Worm (Caenorhabditis elegans) whole organism, L4/young adult: ENCODE results near the gene try-14.
A peak's percentile ranks its signal among the peaks of the same experiment; 100 is the strongest.

Source experiments
- W03F9.2 ChIP-seq: fragments of 150-350 bp; optimal IDR thresholded peaks from 2 replicates; lab custom pipeline; 2014; ENCODE audit warnings: missing biosample characterization, missing genetic modification characterization
- dao-5 ChIP-seq: sonication (generic microtip); optimal IDR thresholded peaks from 2 replicates; lab custom pipeline; 2016; ENCODE audit warnings: missing genotype, missing genetic modification characterization, moderate library complexity, missing compliant biosample characterization
- him-1 ChIP-seq: sonication (generic microtip); optimal IDR thresholded peaks from 2 replicates; lab custom pipeline; 2016; ENCODE audit warnings: missing genotype, missing genetic modification reagents, missing genetic modification characterization, missing compliant biosample characterization

try-14 gene

ce11 chrX:7502807-7503206, 7.4 kb upstream of the try-14 start, which contains the start of gene F48E3.6:
TSS of gene F48E3.6 (minus strand) at chrX:7502907.
- TF ChIP-seq dao-5 (tag; lab: Kevin White, UChicago) (no peak), him-1 (tag; lab: Kevin White, UChicago) (no peak), W03F9.2 (tag; lab: Kevin White, UChicago) (no peak)

DNA sequence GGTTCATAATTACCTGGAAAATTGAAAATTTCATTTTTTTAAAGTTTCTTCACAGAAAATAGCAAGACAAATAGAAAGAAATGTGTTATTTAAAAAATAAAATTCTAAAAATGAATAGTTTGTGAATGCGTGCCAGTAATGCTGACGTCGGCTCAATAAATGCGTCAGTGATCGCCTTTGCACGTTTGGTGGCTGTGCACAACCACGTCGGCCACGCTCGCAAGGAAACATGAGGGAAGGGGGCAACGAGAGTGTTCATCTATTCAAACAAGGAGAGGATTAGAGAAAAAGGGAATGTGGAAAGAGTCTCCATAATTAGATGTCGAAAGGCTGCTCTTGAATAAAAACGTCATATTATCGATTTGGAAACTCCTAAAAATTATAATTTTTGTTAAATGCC, 5.6 kb upstream of the try-14 start, which contains the start of gene uggt-1:
Gene uggt-1 (minus strand): TSS at position 13 of the 400 bp plus-strand sequence.
- peak; percentile 90 for TF ChIP-seq him-1 (tag; lab: Kevin White, UChicago)
- no peak for TF ChIP-seq W03F9.2 (tag; lab: Kevin White, UChicago)
- no peak for TF ChIP-seq dao-5 (tag; lab: Kevin White, UChicago)

ce11 chrX:7493020-7493419, 2.4 kb downstream of the try-14 start, which contains the start of gene F48E3.2:
TSS of gene F48E3.2 (minus strand) at chrX:7493120.
- TF ChIP-seq W03F9.2 (tag; lab: Kevin White, UChicago) (no peak), him-1 (tag; lab: Kevin White, UChicago) (no peak)

- TF ChIP-seq W03F9.2 (tag; lab: Kevin White, UChicago): no peak
- no peak for TF ChIP-seq dao-5 (tag; lab: Kevin White, UChicago)
- TF ChIP-seq him-1 (tag; lab: Kevin White, UChicago): no peak
Observed at ce11 chrX:7491521-7491920, 3.9 kb downstream of the try-14 start.

DNA sequence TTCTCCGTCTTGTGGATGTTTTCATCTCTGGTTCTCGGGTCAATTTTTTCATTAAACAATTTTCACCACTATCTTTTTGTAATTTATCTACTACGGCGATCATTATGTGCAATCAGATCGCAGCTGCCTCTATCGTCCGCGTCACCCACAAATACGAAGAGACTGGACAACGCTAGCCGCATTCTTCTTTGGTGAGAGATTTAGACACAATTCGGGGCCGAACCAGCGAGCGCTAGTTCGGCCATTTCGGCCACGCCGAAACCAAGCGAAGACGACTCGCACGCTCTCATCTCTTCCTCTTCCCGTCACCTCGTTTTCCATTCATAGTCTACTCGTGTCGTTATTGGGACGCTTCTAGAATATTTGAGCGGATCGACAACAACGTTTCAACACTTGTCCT, 9.6 kb downstream of the try-14 start, which contains the start of gene gly-12:
Gene gly-12 (plus strand): TSS at position 117 of the 400 bp plus-strand sequence.
- TF ChIP-seq W03F9.2 (tag; lab: Kevin White, UChicago) (no peak), him-1 (tag; lab: Kevin White, UChicago) (no peak), dao-5 (tag; lab: Kevin White, UChicago) (no peak)

DNA sequence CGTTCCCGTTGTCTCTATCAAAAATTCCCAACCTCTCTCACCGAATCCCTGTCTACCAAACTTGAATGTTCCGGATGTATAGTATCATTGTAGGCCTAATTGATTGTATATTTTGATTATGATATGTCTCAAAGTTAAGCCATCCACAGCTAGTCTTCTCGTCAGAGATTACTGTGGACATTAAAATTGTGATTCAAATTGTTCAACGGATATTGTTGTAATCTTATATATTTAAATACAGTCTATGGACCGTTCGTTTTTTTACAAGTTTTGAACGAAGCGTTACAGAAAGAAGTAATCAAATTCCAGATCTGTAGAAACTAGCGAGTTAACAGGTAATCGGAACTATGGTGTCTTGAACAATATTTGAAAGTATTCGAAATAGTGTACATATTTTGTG, 14.6 kb downstream of the try-14 start, which contains the start of gene F48E3.9:
Gene F48E3.9 (plus strand): TSS at position 301 of the 400 bp plus-strand sequence.
- TF ChIP-seq him-1 (tag; lab: Kevin White, UChicago): no peak
- TF ChIP-seq W03F9.2 (tag; lab: Kevin White, UChicago): no peak

DNA sequence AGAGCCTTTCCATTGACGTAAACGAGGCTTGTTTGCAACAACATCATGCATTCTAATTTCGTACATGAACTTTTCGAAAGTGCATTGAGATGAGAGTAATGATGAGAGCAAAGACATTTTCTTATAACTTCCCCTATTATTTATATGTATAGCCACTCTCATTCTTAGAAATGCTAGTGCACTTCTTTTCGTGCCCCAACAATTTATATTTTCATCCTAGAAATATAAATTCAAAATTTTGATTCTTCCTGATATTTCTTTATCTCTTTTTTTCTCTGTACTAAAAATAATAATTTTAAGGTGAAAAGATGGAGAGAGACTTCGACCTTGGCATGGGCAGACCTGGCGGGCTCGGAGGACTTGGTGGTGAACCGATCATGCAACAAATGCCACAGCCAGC, 16.4 kb downstream of the try-14 start, which contains the start of gene mek-1:
Gene mek-1 (plus strand): TSS at position 301 of the 400 bp plus-strand sequence.
- no peak for TF ChIP-seq W03F9.2 (tag; lab: Kevin White, UChicago)
- TF ChIP-seq dao-5 (tag; lab: Kevin White, UChicago): no peak
- no peak for TF ChIP-seq him-1 (tag; lab: Kevin White, UChicago)

DNA sequence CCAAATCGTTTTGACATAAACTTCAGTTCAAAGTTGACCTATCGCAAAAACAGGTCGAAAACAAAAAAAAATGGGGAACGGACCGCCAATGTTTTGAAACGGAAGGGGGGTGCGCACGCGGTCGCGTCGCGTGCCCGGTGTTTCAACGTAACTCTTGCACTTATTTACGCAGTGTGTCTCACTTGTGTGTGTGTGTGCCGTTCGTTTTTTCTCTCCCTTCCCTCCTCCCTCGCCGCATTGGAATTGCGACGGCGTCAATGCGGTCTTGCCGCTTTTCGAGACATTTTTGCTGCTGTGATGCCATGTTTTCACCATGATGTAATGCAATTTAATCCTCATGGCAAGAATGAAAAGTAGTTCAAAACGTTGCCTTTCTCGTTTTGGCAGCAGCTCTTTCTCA, 16.9 kb downstream of the try-14 start:
- TF ChIP-seq him-1 (tag; lab: Kevin White, UChicago) (no peak), W03F9.2 (tag; lab: Kevin White, UChicago) (no peak), dao-5 (tag; lab: Kevin White, UChicago) (no peak)

- TF ChIP-seq dao-5 (tag; lab: Kevin White, UChicago) (no peak), him-1 (tag; lab: Kevin White, UChicago) (no peak), W03F9.2 (tag; lab: Kevin White, UChicago) (no peak)
Observed at ce11 chrX:7474968-7475433, 20.4 kb downstream of the try-14 start, which contains the start of gene coh-1. TSS of gene coh-1 (minus strand) at chrX:7475018.

ce11 chrX:7469907-7470306, 25.5 kb downstream of the try-14 start:
- no peak for TF ChIP-seq W03F9.2 (tag; lab: Kevin White, UChicago)
- TF ChIP-seq dao-5 (tag; lab: Kevin White, UChicago): no peak
- no peak for TF ChIP-seq him-1 (tag; lab: Kevin White, UChicago)

DNA sequence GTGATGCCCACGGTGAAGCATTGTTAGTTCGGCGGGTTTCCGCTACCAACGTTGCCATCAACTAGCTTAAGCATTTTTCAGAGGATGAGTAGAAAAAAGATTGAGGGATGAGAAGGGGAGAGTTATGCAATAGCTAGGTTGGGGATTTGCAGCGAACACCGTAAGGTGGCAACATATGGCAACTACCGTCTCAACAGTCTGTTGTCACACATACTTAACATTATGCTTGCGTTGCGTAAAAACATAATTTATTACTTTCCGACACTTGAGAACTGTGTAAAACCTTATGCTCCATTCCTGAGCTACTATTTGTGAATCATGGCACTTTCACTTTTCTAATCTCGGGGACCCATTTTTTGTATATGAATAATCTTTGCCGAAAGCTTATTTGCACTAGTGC, 28.7 kb downstream of the try-14 start:
- TF ChIP-seq him-1 (tag; lab: Kevin White, UChicago): no peak
- no peak for TF ChIP-seq dao-5 (tag; lab: Kevin White, UChicago)
- no peak for TF ChIP-seq W03F9.2 (tag; lab: Kevin White, UChicago)

- no peak for TF ChIP-seq him-1 (tag; lab: Kevin White, UChicago)
- TF ChIP-seq dao-5 (tag; lab: Kevin White, UChicago): no peak
- no peak for TF ChIP-seq W03F9.2 (tag; lab: Kevin White, UChicago)
Observed at ce11 chrX:7464389-7464788, 31.0 kb downstream of the try-14 start.

ce11 chrX:7463637-7464036, 31.8 kb downstream of the try-14 start, which contains the start of gene sox-2:
TSS of gene sox-2 (minus strand) at chrX:7463736.
- TF ChIP-seq W03F9.2 (tag; lab: Kevin White, UChicago) (no peak), dao-5 (tag; lab: Kevin White, UChicago) (no peak), him-1 (tag; lab: Kevin White, UChicago) (no peak)

ce11 chrX:7460516-7460915, 34.9 kb downstream of the try-14 start:
- no peak for TF ChIP-seq W03F9.2 (tag; lab: Kevin White, UChicago)
- TF ChIP-seq him-1 (tag; lab: Kevin White, UChicago): no peak
